Worm (Caenorhabditis elegans): ENCODE measurements around the gene daf-7.

DNA sequence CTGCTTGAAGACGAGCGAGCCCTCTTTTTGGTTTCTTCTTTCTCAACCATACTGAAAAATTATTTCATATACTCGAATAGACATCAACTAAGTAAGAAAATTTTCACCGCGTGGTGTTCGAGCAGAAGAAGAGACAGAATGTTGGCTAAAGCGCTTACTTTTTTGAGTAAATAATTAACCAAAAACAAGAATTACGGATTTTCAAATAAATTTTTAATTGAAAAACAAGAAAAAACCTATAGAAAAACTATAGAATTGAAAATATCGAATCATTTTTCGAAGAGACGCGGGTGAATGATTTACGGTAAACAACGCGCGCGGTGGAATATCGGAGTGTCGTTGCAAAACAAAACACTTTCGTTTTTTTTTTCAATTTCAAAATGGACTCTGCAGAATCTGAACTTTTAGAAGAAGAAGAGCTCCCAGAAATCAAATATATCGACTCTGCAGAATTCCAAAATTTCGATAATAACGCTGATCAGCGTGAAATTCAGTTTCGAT is 42.3 kb downstream of the daf-7 start, which contains the start of the genes rnp-5 and tag-51:
- TF ChIP-seq lsy-2 (tag; optimal IDR thresholded peaks at IDR 0.05): peak; percentile 19 to 49
- no peak for TF ChIP-seq jun-1 (tag; optimal IDR thresholded peaks at IDR 0.05)
- no peak for TF ChIP-seq pax-3 (tag; optimal IDR thresholded peaks at IDR 0.05)

Data from whole organism, L1 larva.